Worm (Caenorhabditis elegans) whole organism, L1 larva: ENCODE results near the gene F54C9.11.

Experiments
- C04F5.9 ChIP-seq: sonication (generic microtip); optimal IDR thresholded peaks from 2 replicates; lab custom pipeline; 2016; ENCODE audit warnings: missing genetic modification characterization, missing compliant biosample characterization
- aly-2 ChIP-seq: fragments of 150-350 bp; optimal IDR thresholded peaks from 2 replicates; lab custom pipeline; 2014; ENCODE audit warnings: missing biosample characterization, missing genetic modification characterization
- ama-1 ChIP-seq: fragments of 150-350 bp; optimal IDR thresholded peaks from 2 replicates; lab custom pipeline; 2014
- blmp-1 ChIP-seq: fragments of 150-350 bp; optimal IDR thresholded peaks from 2 replicates; lab custom pipeline; 2014; ENCODE audit warnings: missing biosample characterization, missing genetic modification characterization
- ceh-63 ChIP-seq: fragments of 200-800 bp; sonication (Bioruptor generic); optimal IDR thresholded peaks from 2 replicates; lab custom pipeline; 2018; ENCODE audit warnings: mild to moderate bottlenecking, missing genetic modification characterization, missing compliant biosample characterization
- ceh-88 ChIP-seq: fragments of 200-800 bp; sonication (Bioruptor generic); IDR thresholded peaks from 2 replicates; pipeline ENCODE4 v1.3.6; 2022; ENCODE audit warnings: missing genetic modification characterization, missing compliant biosample characterization
- ceh-90 ChIP-seq: sonication (generic microtip); optimal IDR thresholded peaks from 2 replicates; lab custom pipeline; 2016; ENCODE audit warnings: missing genetic modification characterization, missing compliant biosample characterization
- ces-1 ChIP-seq: fragments of 150-350 bp; optimal IDR thresholded peaks from 2 replicates; lab custom pipeline; 2014; ENCODE audit warnings: missing biosample characterization, missing genetic modification reagents, missing genetic modification characterization
- dpl-1 ChIP-seq, 3 experiments: fragments of 150-350 bp in 2 of 3; sonication (generic microtip) in 1 of 3; optimal IDR thresholded peaks; 2 replicates each; lab custom pipeline; 2014 to 2017; ENCODE audit warnings: missing biosample characterization in 3 of 3, missing genetic modification characterization in 3 of 3, missing genetic modification reagents in 3 of 3
- efl-3 ChIP-seq: fragments of 200-800 bp; sonication (Bioruptor generic); optimal IDR thresholded peaks from 2 replicates; lab custom pipeline; 2018; ENCODE audit warnings: mild to moderate bottlenecking, missing genetic modification characterization, missing compliant biosample characterization
- egl-13 ChIP-seq: sonication (generic microtip); optimal IDR thresholded peaks from 2 replicates; lab custom pipeline; 2016; ENCODE audit warnings: missing genotype, missing genetic modification reagents, missing genetic modification characterization, missing compliant biosample characterization
- egl-27 ChIP-seq, 2 experiments: fragments of 150-350 bp in 1 of 2; sonication (generic microtip); optimal IDR thresholded peaks; 3 replicates each; lab custom pipeline; 2017 to 2018; ENCODE audit warnings: missing biosample characterization in 2 of 2, missing genetic modification characterization in 2 of 2, missing genetic modification reagents in 2 of 2
- elt-2 ChIP-seq: sonication (generic microtip); optimal IDR thresholded peaks from 2 replicates; lab custom pipeline; 2016; ENCODE audit warnings: missing genetic modification characterization, mild to moderate bottlenecking, inconsistent platforms, missing compliant biosample characterization, missing genetic modification reagents
- elt-3 ChIP-seq, 6 experiments: fragments of 150-350 bp in 1 of 6; sonication (generic microtip); optimal IDR thresholded peaks; 2 replicates each; lab custom pipeline; 2017 to 2018; ENCODE audit warnings: missing biosample characterization in 6 of 6, missing genetic modification characterization in 6 of 6, inconsistent platforms in 1 of 6
- fkh-10 ChIP-seq: sonication (generic microtip); optimal IDR thresholded peaks from 2 replicates; lab custom pipeline; 2017; ENCODE audit warnings: missing biosample characterization, missing genetic modification reagents, missing genetic modification characterization
- grh-1 ChIP-seq: fragments of 200-800 bp; sonication (Bioruptor generic); IDR thresholded peaks from 2 replicates; pipeline ENCODE4 v1.3.6; 2022; ENCODE audit warnings: missing genetic modification reagents, missing genetic modification characterization, missing compliant biosample characterization
- hlh-17 ChIP-seq: fragments of 200-800 bp; sonication (Bioruptor generic); optimal IDR thresholded peaks from 2 replicates; lab custom pipeline; 2018; ENCODE audit warnings: missing genetic modification characterization, mild to moderate bottlenecking, missing compliant biosample characterization, moderate library complexity, borderline replicate concordance
- jun-1 ChIP-seq: fragments of 150-350 bp; optimal IDR thresholded peaks from 2 replicates; lab custom pipeline; 2014; ENCODE audit warnings: missing biosample characterization, missing genetic modification reagents, missing genetic modification characterization
- lin-14 ChIP-seq: fragments of 200-800 bp; sonication (Bioruptor generic); optimal IDR thresholded peaks from 2 replicates; lab custom pipeline; 2018; ENCODE audit warnings: mild to moderate bottlenecking, missing genetic modification characterization, moderate library complexity, missing compliant biosample characterization
- lin-15B ChIP-seq: fragments of 150-350 bp; sonication (generic microtip); optimal IDR thresholded peaks from 3 replicates; lab custom pipeline; 2014; ENCODE audit warnings: missing biosample characterization, missing genetic modification characterization
- lin-35 ChIP-seq, 2 experiments: fragments of 150-350 bp; optimal IDR thresholded peaks; 2 replicates each; lab custom pipeline; 2014; ENCODE audit warnings: missing biosample characterization in 2 of 2, missing genetic modification characterization in 2 of 2, missing genetic modification reagents in 2 of 2
- lir-3 ChIP-seq: sonication (generic microtip); optimal IDR thresholded peaks from 2 replicates; lab custom pipeline; 2016; ENCODE audit warnings: mild to moderate bottlenecking, missing genetic modification characterization, moderate library complexity, missing compliant biosample characterization; ENCODE audit not compliant: poor library complexity
- lsy-2 ChIP-seq, 2 experiments: fragments of 150-350 bp; optimal IDR thresholded peaks; 2 replicates each; lab custom pipeline; 2014; ENCODE audit warnings: missing biosample characterization in 2 of 2, missing genetic modification characterization in 2 of 2
- nhr-20 ChIP-seq: sonication (generic microtip); optimal IDR thresholded peaks from 2 replicates; lab custom pipeline; 2016; ENCODE audit warnings: mild to moderate bottlenecking, missing genetic modification characterization, missing compliant biosample characterization
- nhr-237 ChIP-seq: fragments of 150-350 bp; optimal IDR thresholded peaks from 2 replicates; lab custom pipeline; 2014; ENCODE audit warnings: missing biosample characterization, missing genetic modification characterization
- nhr-28 ChIP-seq: fragments of 150-350 bp; optimal IDR thresholded peaks from 2 replicates; lab custom pipeline; 2014; ENCODE audit warnings: missing biosample characterization, missing genetic modification characterization
- nhr-85 ChIP-seq: sonication (generic microtip); peaks from one replicate; lab custom pipeline; 2016; ENCODE audit warnings: missing genetic modification characterization, inconsistent platforms, missing compliant biosample characterization
- pax-3 ChIP-seq: fragments of 200-800 bp; sonication (Bioruptor generic); optimal IDR thresholded peaks from 2 replicates; lab custom pipeline; 2018; ENCODE audit warnings: mild to moderate bottlenecking, missing genetic modification characterization, moderate library complexity, missing compliant biosample characterization
- pqm-1 ChIP-seq: sonication (generic microtip); optimal IDR thresholded peaks from 3 replicates; lab custom pipeline; 2017; ENCODE audit warnings: missing biosample characterization, missing genetic modification characterization
- skn-1 ChIP-seq: fragments of 150-350 bp; optimal IDR thresholded peaks from 2 replicates; lab custom pipeline; 2014; ENCODE audit warnings: missing biosample characterization, missing genetic modification characterization
- sox-4 ChIP-seq: sonication (generic microtip); optimal IDR thresholded peaks from 2 replicates; lab custom pipeline; 2016; ENCODE audit warnings: missing genetic modification characterization, missing compliant biosample characterization
- tbx-2 ChIP-seq: sonication (generic microtip); optimal IDR thresholded peaks from 2 replicates; lab custom pipeline; 2016; ENCODE audit warnings: missing genetic modification characterization, missing compliant biosample characterization
- unc-130 ChIP-seq: fragments of 150-350 bp; optimal IDR thresholded peaks from 2 replicates; lab custom pipeline; 2017; ENCODE audit warnings: missing biosample characterization, missing genetic modification characterization, inconsistent platforms
- unc-98 ChIP-seq: fragments of 200-800 bp; sonication (Bioruptor generic); IDR thresholded peaks from 2 replicates; pipeline ENCODE4 v1.3.6; 2022; ENCODE audit warnings: missing genetic modification characterization, missing compliant biosample characterization
- vab-15 ChIP-seq: sonication (generic microtip); optimal IDR thresholded peaks from 2 replicates; lab custom pipeline; 2017; ENCODE audit warnings: missing genotype, mild to moderate bottlenecking, missing genetic modification characterization, missing compliant biosample characterization

The F54C9.11 gene

DNA sequence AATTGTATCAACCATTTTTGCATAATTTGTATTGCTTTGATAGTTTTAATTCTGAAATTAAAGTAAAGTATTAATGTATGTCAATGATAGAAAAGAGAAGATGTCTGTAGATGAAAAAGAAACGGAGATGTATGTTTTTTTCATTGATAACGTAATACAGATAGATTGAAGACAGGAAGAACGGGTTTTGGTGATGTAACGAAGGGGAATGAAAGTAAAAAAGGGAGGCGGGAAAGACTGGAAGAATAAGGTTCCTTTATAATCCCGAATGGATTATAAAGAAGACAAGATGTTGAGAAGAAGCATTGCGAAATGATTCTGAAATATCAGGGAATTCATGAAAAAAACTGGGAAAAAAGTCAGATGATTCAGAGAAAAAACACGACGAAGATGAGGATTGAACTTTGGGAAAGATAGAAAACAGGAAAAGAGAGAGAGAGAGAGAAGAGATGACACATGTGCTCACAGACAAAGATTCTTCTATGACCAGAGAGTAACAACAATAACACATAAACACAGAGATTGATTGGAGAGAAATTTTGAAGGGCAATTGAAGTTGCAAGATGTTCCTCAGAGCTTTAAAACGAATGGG, at the start of gene F54C9.11 (continued):
- no peak for TF ChIP-seq sox-4 (tag; lab: Kevin White, UChicago)
- no peak for TF ChIP-seq egl-13
- TF ChIP-seq dpl-1 (GFP tag; optimal IDR thresholded peaks at IDR 0.05; lab: Kevin White, UChicago), result no peak
- no peak for TF ChIP-seq egl-27 (tag; optimal IDR thresholded peaks at IDR 0.05; lab: Kevin White, UChicago)
- TF ChIP-seq unc-130 (tag; lab: Kevin White, UChicago), result no peak
- TF ChIP-seq ceh-88, result no peak
- peak; percentile 73 for TF ChIP-seq lin-14
- TF ChIP-seq C04F5.9, result no peak
- no peak for TF ChIP-seq tbx-2 (tag; lab: Kevin White, UChicago)
- no peak for TF ChIP-seq unc-98 (GFP tag; lab: Robert Waterston, UW)
- TF ChIP-seq blmp-1 (tag; lab: Kevin White, UChicago), result peak; percentile 64
- TF ChIP-seq ces-1, result no peak
- no peak for TF ChIP-seq grh-1 (GFP tag; lab: Robert Waterston, UW)
- TF ChIP-seq pqm-1 (tag; lab: Kevin White, UChicago), result no peak
- no peak for TF ChIP-seq hlh-17 (GFP tag; lab: Kevin White, UChicago)
- TF ChIP-seq vab-15, result no peak
- no peak for TF ChIP-seq ceh-63 (GFP tag; lab: Kevin White, UChicago)
- TF ChIP-seq elt-2, result no peak
- TF ChIP-seq jun-1 (tag; lab: Kevin White, UChicago), result no peak
- TF ChIP-seq lir-3, result no peak
- no peak for TF ChIP-seq fkh-10 (GFP tag; lab: Kevin White, UChicago)
- TF ChIP-seq efl-3 (GFP tag; lab: Kevin White, UChicago), result no peak
- TF ChIP-seq aly-2, result no peak

DNA sequence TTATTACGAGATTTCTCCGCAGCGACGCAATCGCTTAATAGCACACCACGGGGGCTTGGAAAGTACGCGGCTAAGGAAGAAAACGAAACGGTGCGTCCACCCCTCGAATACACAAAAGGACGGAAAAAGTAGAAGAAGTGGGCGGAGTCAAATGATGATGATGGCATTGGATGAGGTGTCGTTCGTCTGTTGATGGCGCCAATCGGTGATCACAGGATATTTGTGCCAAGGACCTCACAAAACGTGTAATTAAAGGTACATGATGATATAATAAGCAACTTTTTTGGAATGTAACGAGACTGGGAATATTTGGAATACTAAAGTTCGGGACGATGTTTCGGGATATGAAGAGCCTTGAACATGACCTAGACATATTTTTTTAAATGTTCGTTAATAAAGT, 49.5 kb upstream of the F54C9.11 start, which contains the start of gene cutl-12:
cutl-12 (minus strand) TSS at position 101 of the 400 bp plus-strand sequence.
- TF ChIP-seq blmp-1 (tag; lab: Kevin White, UChicago) (peak; percentile 24), pqm-1 (tag; lab: Kevin White, UChicago) (no peak)
- TF ChIP-seq, all 84 proteins: peak for 1

DNA sequence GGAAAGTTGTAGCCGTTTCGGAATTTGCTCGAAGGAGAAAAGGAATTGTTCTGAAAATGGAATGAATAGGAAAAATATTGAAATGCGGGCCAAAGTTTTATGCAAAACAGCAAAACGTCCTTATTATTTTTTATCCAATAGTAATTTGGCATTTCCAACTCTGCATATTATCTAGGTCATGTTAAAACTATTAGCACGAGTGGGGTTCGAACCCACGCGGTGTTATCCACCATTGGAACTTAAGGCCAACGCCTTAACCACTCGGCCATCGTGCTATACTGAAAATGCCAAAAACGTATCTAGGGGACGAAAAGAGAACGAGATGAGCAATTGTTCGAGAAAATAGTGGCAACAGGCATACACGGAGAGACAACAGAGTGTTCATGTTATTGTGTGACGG, 46.9 kb upstream of the F54C9.11 start:
- TF ChIP-seq lsy-2 (tag; optimal IDR thresholded peaks at IDR 0.05; lab: Kevin White, UChicago), result no peak

DNA sequence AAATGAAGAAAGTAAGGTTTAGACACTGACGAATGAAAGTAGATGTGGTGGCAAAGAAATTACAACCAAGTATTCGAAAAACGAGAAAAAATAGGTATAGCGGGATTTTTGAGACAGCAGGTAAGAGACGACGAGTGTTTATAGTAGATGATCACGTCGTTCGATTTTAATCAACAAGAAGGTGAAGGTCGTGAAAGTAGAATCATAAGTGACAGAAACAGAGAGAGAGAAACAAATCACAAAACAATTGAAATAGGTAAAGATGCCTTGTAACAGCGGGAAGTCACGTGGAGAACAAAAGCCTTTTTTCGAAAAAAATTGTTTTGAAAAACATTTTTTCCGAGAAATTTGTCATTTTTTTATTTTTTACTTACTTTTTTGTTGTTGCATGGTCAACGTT, 45.2 kb upstream of the F54C9.11 start, which contains the start of gene T22C8.6:
T22C8.6 (minus strand) TSS at position 194 of the 400 bp plus-strand sequence.
- peak in 1 of 6 experiments; percentile 25 for TF ChIP-seq elt-3 (tag; optimal IDR thresholded peaks at IDR 0.05; lab: Kevin White, UChicago)
- TF ChIP-seq ceh-90 (tag; lab: Kevin White, UChicago), result no peak
- TF ChIP-seq nhr-20, result peak; percentile 47
- TF ChIP-seq lin-35 (GFP tag; optimal IDR thresholded peaks at IDR 0.05; lab: Kevin White, UChicago), result peak in 1 of 2 experiments; percentile 3
- TF ChIP-seq lin-14, result peak; percentile 48
- peak; percentile 75 for TF ChIP-seq nhr-85 (tag; lab: Kevin White, UChicago)
- TF ChIP-seq blmp-1 (tag; lab: Kevin White, UChicago), result peak; percentile 78
- TF ChIP-seq dpl-1 (GFP tag; optimal IDR thresholded peaks at IDR 0.05; lab: Kevin White, UChicago), result no peak

DNA sequence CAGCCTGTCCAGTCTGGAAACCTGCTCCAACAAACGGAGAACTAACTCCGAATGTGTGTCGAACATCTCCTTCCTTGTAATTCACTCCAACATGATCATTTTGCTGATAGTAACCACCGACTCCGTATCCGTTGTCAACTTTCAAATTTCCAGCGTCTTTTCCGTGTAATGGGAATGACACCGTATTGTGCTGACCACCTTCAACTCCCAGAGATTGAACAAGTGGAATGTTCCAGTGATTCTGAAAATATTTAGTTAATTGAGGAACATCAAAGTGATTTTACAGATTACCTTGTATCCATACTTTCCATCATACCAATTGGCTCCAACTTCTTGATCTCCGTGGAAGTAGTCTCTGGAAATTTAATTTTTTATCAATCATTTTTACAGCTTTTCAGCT, 43.0 kb upstream of the F54C9.11 start:
- TF ChIP-seq nhr-28 (tag; lab: Kevin White, UChicago) (no peak), nhr-237 (tag; lab: Kevin White, UChicago) (no peak), pax-3 (tag; lab: Kevin White, UChicago) (no peak), ceh-88 (no peak), lin-15B (tag; lab: Kevin White, UChicago) (no peak), skn-1 (tag; lab: Kevin White, UChicago) (no peak), lin-35 (GFP tag; optimal IDR thresholded peaks at IDR 0.05; lab: Kevin White, UChicago) (no peak), ama-1 (no peak), nhr-20 (no peak)
